Worm (Caenorhabditis elegans): ENCODE data around the gene R04A9.1.

The R04A9.1 gene

ce11 chrX:421785-422657, 17.3 kb downstream of the R04A9.1 start:
- TF ChIP-seq C08G9.2 (tag; optimal IDR thresholded peaks at IDR 0.05) (peak; percentile 15), ceh-31 (tag; optimal IDR thresholded peaks at IDR 0.05) (no peak), ceh-30 (tag; optimal IDR thresholded peaks at IDR 0.05) (no peak), eyg-1 (tag; optimal IDR thresholded peaks at IDR 0.05) (no peak), hlh-6 (tag; optimal IDR thresholded peaks at IDR 0.05) (peak; percentile 5), C38D4.7 (GFP tag; optimal IDR thresholded peaks at IDR 0.05) (no peak), pag-3 (tag; optimal IDR thresholded peaks at IDR 0.05; ENCODE audit: borderline replicate concordance) (no peak), ceh-9 (tag; optimal IDR thresholded peaks at IDR 0.05) (no peak), ahr-1 (tag; optimal IDR thresholded peaks at IDR 0.05) (no peak), dve-1 (tag; optimal IDR thresholded peaks at IDR 0.05) (no peak)

- TF ChIP-seq ceh-31 (tag; optimal IDR thresholded peaks at IDR 0.05) (no peak), fkh-6 (tag; optimal IDR thresholded peaks at IDR 0.05) (no peak), nfya-1 (tag; optimal IDR thresholded peaks at IDR 0.05) (no peak), eyg-1 (tag; optimal IDR thresholded peaks at IDR 0.05) (no peak), F13H6.1 (tag; optimal IDR thresholded peaks at IDR 0.05) (no peak), ceh-14 (tag; optimal IDR thresholded peaks at IDR 0.05) (no peak)
Measured at ce11 chrX:423757-424156, 19.1 kb downstream of the R04A9.1 start.

ce11 chrX:425535-425934, 20.8 kb downstream of the R04A9.1 start, which contains the start of gene ZK1193.2:
ZK1193.2 (minus strand) TSS chrX:425635.
- TF ChIP-seq elt-4 (tag; optimal IDR thresholded peaks at IDR 0.05) = no peak
- TF ChIP-seq unc-42 (tag; optimal IDR thresholded peaks at IDR 0.05) = no peak
- TF ChIP-seq C08G9.2 (tag; optimal IDR thresholded peaks at IDR 0.05) = no peak
- TF ChIP-seq dve-1 (tag; optimal IDR thresholded peaks at IDR 0.05) = no peak
- no peak for TF ChIP-seq fax-1 (tag; optimal IDR thresholded peaks at IDR 0.05)
- TF ChIP-seq ceh-18 (tag; optimal IDR thresholded peaks at IDR 0.05) = no peak
- no peak for TF ChIP-seq tbx-7 (tag; optimal IDR thresholded peaks at IDR 0.05)
- no peak for TF ChIP-seq C38D4.7 (GFP tag; optimal IDR thresholded peaks at IDR 0.05)
- no peak for TF ChIP-seq hlh-30 (tag; optimal IDR thresholded peaks at IDR 0.05; ENCODE audit: insufficient read depth)
- no peak for TF ChIP-seq ceh-19 (GFP tag; optimal IDR thresholded peaks at IDR 0.05)
- TF ChIP-seq ceh-9 (tag; optimal IDR thresholded peaks at IDR 0.05) = no peak
- no peak for TF ChIP-seq sdc-2 (tag; optimal IDR thresholded peaks at IDR 0.05)
- TF ChIP-seq pqm-1 (tag; optimal IDR thresholded peaks at IDR 0.05) = no peak
- TF ChIP-seq syd-9 (tag; optimal IDR thresholded peaks at IDR 0.05) = no peak
- TF ChIP-seq ceh-24 (tag; optimal IDR thresholded peaks at IDR 0.05) = no peak
- TF ChIP-seq mec-3 (tag; optimal IDR thresholded peaks at IDR 0.05; ENCODE audit: borderline replicate concordance) = no peak
- no peak for TF ChIP-seq dmd-4 (tag; optimal IDR thresholded peaks at IDR 0.05; ENCODE audit: borderline replicate concordance)

- TF ChIP-seq ref-2 (tag; optimal IDR thresholded peaks at IDR 0.05) = no peak
- peak; percentile 54 for TF ChIP-seq nfya-1 (tag; optimal IDR thresholded peaks at IDR 0.05)
Measured at ce11 chrX:431596-431995, 26.9 kb downstream of the R04A9.1 start.

- TF ChIP-seq F13H6.1 (tag; optimal IDR thresholded peaks at IDR 0.05) (no peak), ceh-45 (GFP tag; IDR thresholded peaks at IDR 0.05) (no peak), ceh-34 (tag; optimal IDR thresholded peaks at IDR 0.05) (no peak), ceh-48 (tag; optimal IDR thresholded peaks at IDR 0.05) (no peak), pha-4 (tag; optimal IDR thresholded peaks at IDR 0.05) (no peak), zip-5 (tag; optimal IDR thresholded peaks at IDR 0.05) (no peak), lim-6 (tag; optimal IDR thresholded peaks at IDR 0.05) (no peak), sox-4 (tag; optimal IDR thresholded peaks at IDR 0.05) (no peak), syd-9 (tag; optimal IDR thresholded peaks at IDR 0.05) (no peak), hlh-8 (tag; optimal IDR thresholded peaks at IDR 0.05) (no peak), ceh-18 (tag; optimal IDR thresholded peaks at IDR 0.05) (no peak), ceh-14 (tag; optimal IDR thresholded peaks at IDR 0.05) (no peak), lin-11 (tag; optimal IDR thresholded peaks at IDR 0.05) (no peak), ceh-22 (tag; optimal IDR thresholded peaks at IDR 0.05) (no peak), ceh-30 (tag; optimal IDR thresholded peaks at IDR 0.05) (no peak), ztf-16 (tag; optimal IDR thresholded peaks at IDR 0.05) (no peak), pha-2 (tag; optimal IDR thresholded peaks at IDR 0.05) (no peak)
Measured at ce11 chrX:433029-433693, 28.5 kb downstream of the R04A9.1 start.
